Fruit fly (Drosophila melanogaster): ENCODE measurements around the gene CG3558.
A peak's percentile ranks its signal among the peaks of the same experiment; 100 is the strongest.

Gene CG3558

dm6 chr2L:2969438-2969837 is 23.2 kb upstream of the CG3558 start, which contains the start of gene Ts (continued):
- TF ChIP-seq CG2129 (GFP tag; IDR thresholded peaks at IDR 0.05; ENCODE audit: partially characterized antibody) (peak; percentile 16; the same call in 1 of the 2 replicates), CG17829 (tag; optimal IDR thresholded peaks at IDR 0.05) (peak; percentile 88), br (optimal IDR thresholded peaks at IDR 0.05) (no peak), da (GFP tag; optimal IDR thresholded peaks at IDR 0.05) (no peak), Fer2 (tag; optimal IDR thresholded peaks at IDR 0.05) (no peak), ci (GFP tag; IDR thresholded peaks at IDR 0.05) (no peak; the same call in 2 of the 3 replicates), CG34224 (GFP tag; IDR thresholded peaks at IDR 0.05; ENCODE audit: partially characterized antibody) (peak; percentile 86), CG14710 (tag; optimal IDR thresholded peaks at IDR 0.05) (peak; percentile 3), sna (GFP tag; IDR thresholded peaks at IDR 0.05; ENCODE audit: partially characterized antibody) (peak; percentile 70), fd3F (GFP tag; optimal IDR thresholded peaks at IDR 0.05) (no peak), CG15514 (GFP tag; optimal IDR thresholded peaks at IDR 0.05) (peak; percentile 56), vnd (GFP tag; IDR thresholded peaks at IDR 0.05; ENCODE audit: partially characterized antibody) (peak; percentile 60; the same call in 2 of the 3 replicates), nerfin-2 (GFP tag; IDR thresholded peaks at IDR 0.05; ENCODE audit: partially characterized antibody) (peak; percentile 79), amos (GFP tag; IDR thresholded peaks at IDR 0.05; ENCODE audit: partially characterized antibody) (peak; percentile 76; the same call in 1 of the 2 replicates), stwl (tag; optimal IDR thresholded peaks at IDR 0.05) (peak; percentile 54), Kr (GFP tag; optimal IDR thresholded peaks at IDR 0.05) (no peak), maf-S (GFP tag; optimal IDR thresholded peaks at IDR 0.05) (no peak), Scr (GFP tag; IDR thresholded peaks at IDR 0.05; ENCODE audit: partially characterized antibody) (peak; percentile 70), CG2712 (tag; optimal IDR thresholded peaks at IDR 0.05) (peak; percentile 6), CoRest (tag; optimal IDR thresholded peaks at IDR 0.05) (peak; percentile 28), CG12219 (GFP tag; optimal IDR thresholded peaks at IDR 0.05) (no peak), ERR (GFP tag; optimal IDR thresholded peaks at IDR 0.05) (no peak), Med (GFP tag) (peak; percentile 52), CG1603 (tag; optimal IDR thresholded peaks at IDR 0.05) (peak; percentile 55), CG1647 (GFP tag; optimal IDR thresholded peaks at IDR 0.05) (no peak), pros (GFP tag; optimal IDR thresholded peaks at IDR 0.05) (no peak), gt (GFP tag; IDR thresholded peaks at IDR 0.05) (no peak), CG31441 (GFP tag; IDR thresholded peaks at IDR 0.05) (no peak), E2f1 (GFP tag; IDR thresholded peaks at IDR 0.05) (peak; percentile 66; the same call in 1 of the 2 replicates), tna (GFP tag; IDR thresholded peaks at IDR 0.05; ENCODE audit: partially characterized antibody) (peak; percentile 84), CG12236 (GFP tag; optimal IDR thresholded peaks at IDR 0.05) (no peak), CG30020 (tag; optimal IDR thresholded peaks at IDR 0.05) (no peak), CG7963 (GFP tag; IDR thresholded peaks at IDR 0.05; ENCODE audit: partially characterized antibody) (peak; percentile 63; the same call in 2 of the 3 replicates), Lim3 (GFP tag; IDR thresholded peaks at IDR 0.05) (no peak), CG1792 (GFP tag; optimal IDR thresholded peaks at IDR 0.05) (no peak), Dbx (GFP tag; IDR thresholded peaks at IDR 0.05) (no peak), Opbp (GFP tag; IDR thresholded peaks at IDR 0.05; ENCODE audit: partially characterized antibody) (peak; percentile 88; the same call in 2 of the 3 replicates), CG9215 (GFP tag; IDR thresholded peaks at IDR 0.05) (no peak), CG42726 (GFP tag; IDR thresholded peaks at IDR 0.05; ENCODE audit: partially characterized antibody) (no peak), CG6254 (GFP tag; optimal IDR thresholded peaks at IDR 0.05) (no peak), Ets97D (GFP tag; optimal IDR thresholded peaks at IDR 0.05) (peak; percentile 60), hbn (GFP tag; IDR thresholded peaks at IDR 0.05; ENCODE audit: partially characterized antibody) (peak; percentile 67), Hmr (GFP tag; optimal IDR thresholded peaks at IDR 0.05) (no peak), Six4 (GFP tag; optimal IDR thresholded peaks at IDR 0.05) (no peak), ap (GFP tag; IDR thresholded peaks at IDR 0.05) (no peak), Atf-2 (GFP tag; optimal IDR thresholded peaks at IDR 0.05) (no peak), nmo (GFP tag; optimal IDR thresholded peaks at IDR 0.05) (no peak), E2f2 (GFP tag; IDR thresholded peaks at IDR 0.05) (peak; percentile 92), inv (GFP tag; IDR thresholded peaks at IDR 0.05; ENCODE audit: partially characterized antibody) (peak; percentile 43; the same call in 1 of the 2 replicates)
